Worm (Caenorhabditis elegans) whole organism, young adult: ENCODE data around the gene cct-5.

Source experiments
- F49E8.2 ChIP-seq: sonication (generic microtip); optimal IDR thresholded peaks from 3 replicates; lab custom pipeline; 2017; ENCODE audit warnings: missing genetic modification characterization, mild to moderate bottlenecking, missing compliant biosample characterization, antibody characterized with exemption, moderate library complexity; ENCODE audit not compliant: insufficient read depth
- F52B5.7 ChIP-seq: sonication (generic microtip); optimal IDR thresholded peaks from 2 replicates; lab custom pipeline; 2016; ENCODE audit warnings: mild to moderate bottlenecking, missing genetic modification characterization, missing compliant biosample characterization
- F55B11.4 ChIP-seq: sonication (generic microtip); optimal IDR thresholded peaks from 2 replicates; lab custom pipeline; 2016; ENCODE audit warnings: missing compliant biosample characterization, missing genetic modification characterization, borderline replicate concordance; ENCODE audit not compliant: insufficient read depth
- F57A8.1 ChIP-seq: fragments of 200-800 bp; sonication (Bioruptor generic); optimal IDR thresholded peaks from 2 replicates; lab custom pipeline; 2018; ENCODE audit warnings: mild to moderate bottlenecking, missing genetic modification characterization, moderate library complexity, missing compliant biosample characterization
- F57C9.4 ChIP-seq: sonication (generic microtip); optimal IDR thresholded peaks from 2 replicates; lab custom pipeline; 2017; ENCODE audit warnings: mild to moderate bottlenecking, missing genetic modification characterization, missing compliant biosample characterization
- K11D2.4 ChIP-seq: fragments of 200-800 bp; sonication (Bioruptor generic); IDR thresholded peaks from 2 replicates; pipeline ENCODE4 v1.3.6; 2022; ENCODE audit warnings: missing genetic modification reagents, missing genetic modification characterization, missing compliant biosample characterization
- K12H6.12 ChIP-seq: fragments of 200-800 bp; sonication (Bioruptor generic); optimal IDR thresholded peaks from 2 replicates; lab custom pipeline; 2018; ENCODE audit warnings: mild to moderate bottlenecking, missing genetic modification characterization, missing compliant biosample characterization
- Y56A3A.18 ChIP-seq: fragments of 200-800 bp; sonication (Bioruptor generic); IDR thresholded peaks from 2 replicates; pipeline ENCODE4 v1.3.6; 2022; ENCODE audit warnings: missing genetic modification reagents, missing genetic modification characterization, missing compliant biosample characterization
- ZK185.1 ChIP-seq: sonication (generic microtip); optimal IDR thresholded peaks from 2 replicates; lab custom pipeline; 2016; ENCODE audit warnings: mild to moderate bottlenecking, missing genetic modification characterization, missing compliant biosample characterization; ENCODE audit not compliant: poor library complexity, severe bottlenecking
- aptf-2 ChIP-seq: fragments of 200-800 bp; sonication (Bioruptor generic); conservative IDR thresholded peaks from 2 replicates; pipeline ENCODE4 v1.3.6; 2022; ENCODE audit warnings: missing genetic modification reagents, missing genetic modification characterization, missing compliant biosample characterization
- atf-7 ChIP-seq: sonication (generic microtip); optimal IDR thresholded peaks from 2 replicates; lab custom pipeline; 2017; ENCODE audit warnings: mild to moderate bottlenecking, missing genetic modification characterization, missing compliant biosample characterization
- attf-3 ChIP-seq: fragments of 200-800 bp; sonication (Bioruptor generic); conservative IDR thresholded peaks from 2 replicates; pipeline ENCODE4 v1.3.6; 2022; ENCODE audit warnings: missing genetic modification reagents, missing genetic modification characterization, missing compliant biosample characterization
- attf-5 ChIP-seq: fragments of 200-800 bp; sonication (Bioruptor generic); optimal IDR thresholded peaks from 2 replicates; lab custom pipeline; 2018; ENCODE audit warnings: mild to moderate bottlenecking, missing genetic modification characterization, missing compliant biosample characterization
- cebp-1 ChIP-seq, 2 experiments: fragments of 200-800 bp in 1 of 2; sonication (Bioruptor generic) in 1 of 2; sonication (generic microtip) in 1 of 2; IDR thresholded peaks in 1 of 2; optimal IDR thresholded peaks in 1 of 2; 2 replicates each; pipeline versions ENCODE4 v1.3.6 to Lab custom; 2017 to 2022; ENCODE audit warnings: missing compliant biosample characterization in 2 of 2, missing genetic modification characterization in 2 of 2, mild to moderate bottlenecking in 1 of 2, missing genetic modification reagents in 1 of 2, moderate library complexity in 1 of 2
- ceh-100 ChIP-seq: fragments of 200-800 bp; sonication (Bioruptor generic); IDR thresholded peaks from 2 replicates; pipeline ENCODE4 v1.3.6; 2022; ENCODE audit warnings: missing genetic modification reagents, missing genetic modification characterization, missing compliant biosample characterization
- ceh-27 ChIP-seq: fragments of 200-800 bp; sonication (Bioruptor generic); optimal IDR thresholded peaks from 2 replicates; lab custom pipeline; 2018; ENCODE audit warnings: mild to moderate bottlenecking, missing genetic modification characterization, moderate library complexity, missing compliant biosample characterization
- ceh-91 ChIP-seq: fragments of 200-800 bp; sonication (Bioruptor generic); IDR thresholded peaks from 2 replicates; pipeline ENCODE4 v1.3.6; 2022; ENCODE audit warnings: missing genetic modification reagents, missing genetic modification characterization, missing compliant biosample characterization
- dox-1 ChIP-seq: fragments of 200-800 bp; sonication (Bioruptor generic); IDR thresholded peaks from 2 replicates; pipeline ENCODE4 v1.3.6; 2022; ENCODE audit warnings: missing genetic modification reagents, missing genetic modification characterization, missing compliant biosample characterization
- dpff-1 ChIP-seq: sonication (generic microtip); optimal IDR thresholded peaks from 2 replicates; lab custom pipeline; 2017; ENCODE audit warnings: mild to moderate bottlenecking, missing genetic modification characterization, missing compliant biosample characterization
- dpl-1 ChIP-seq: fragments of 150-350 bp; optimal IDR thresholded peaks from 2 replicates; lab custom pipeline; 2014; ENCODE audit warnings: missing biosample characterization, missing genetic modification reagents, missing genetic modification characterization
- ets-4 ChIP-seq: fragments of 200-800 bp; sonication (Bioruptor generic); optimal IDR thresholded peaks from 2 replicates; lab custom pipeline; 2018; ENCODE audit warnings: mild to moderate bottlenecking, missing genetic modification characterization, missing compliant biosample characterization
- fkh-3 ChIP-seq: sonication (generic microtip); optimal IDR thresholded peaks from 2 replicates; lab custom pipeline; 2016; ENCODE audit warnings: mild to moderate bottlenecking, missing genetic modification characterization, missing compliant biosample characterization
- hmg-1.2 ChIP-seq: fragments of 200-800 bp; sonication (Bioruptor generic); IDR thresholded peaks from 2 replicates; pipeline ENCODE4 v1.3.6; 2022; ENCODE audit warnings: missing genetic modification reagents, missing genetic modification characterization, missing compliant biosample characterization
- lin-40 ChIP-seq: sonication (generic microtip); optimal IDR thresholded peaks from 2 replicates; lab custom pipeline; 2016; ENCODE audit warnings: missing genetic modification characterization, mild to moderate bottlenecking, missing compliant biosample characterization, missing genotype, missing genetic modification reagents
- madf-6 ChIP-seq: fragments of 200-800 bp; sonication (Bioruptor generic); IDR thresholded peaks from 2 replicates; pipeline ENCODE4 v1.3.6; 2022; ENCODE audit warnings: missing genetic modification reagents, missing genetic modification characterization, missing compliant biosample characterization
- mcd-1 ChIP-seq: fragments of 200-800 bp; sonication (Bioruptor generic); IDR thresholded peaks from 2 replicates; pipeline ENCODE4 v1.3.6; 2022; ENCODE audit warnings: missing genetic modification reagents, missing genetic modification characterization, missing compliant biosample characterization
- mes-4 ChIP-seq: sonication (generic microtip); optimal IDR thresholded peaks from 2 replicates; lab custom pipeline; 2016; ENCODE audit warnings: missing genotype, missing genetic modification characterization, missing compliant biosample characterization
- nhr-27 ChIP-seq: fragments of 200-800 bp; sonication (Bioruptor generic); optimal IDR thresholded peaks from 2 replicates; lab custom pipeline; 2018; ENCODE audit warnings: mild to moderate bottlenecking, missing genetic modification characterization, moderate library complexity, missing compliant biosample characterization
- nhr-80 ChIP-seq: sonication (generic microtip); optimal IDR thresholded peaks from 2 replicates; lab custom pipeline; 2016; ENCODE audit warnings: missing genetic modification characterization, missing compliant biosample characterization
- nhr-90 ChIP-seq: sonication (generic microtip); optimal IDR thresholded peaks from 2 replicates; lab custom pipeline; 2016; ENCODE audit warnings: missing genotype, mild to moderate bottlenecking, missing genetic modification characterization, missing compliant biosample characterization
- pbrm-1 ChIP-seq: fragments of 200-800 bp; sonication (Bioruptor generic); IDR thresholded peaks from 2 replicates; pipeline ENCODE4 v1.3.6; 2022; ENCODE audit warnings: missing genetic modification reagents, missing genetic modification characterization, missing compliant biosample characterization
- pha-4 ChIP-seq: fragments of 150-350 bp; sonication (generic microtip); optimal IDR thresholded peaks from 2 replicates; lab custom pipeline; 2014; ENCODE audit warnings: missing biosample characterization, missing genetic modification reagents, missing genetic modification characterization
- rpc-1 ChIP-seq, 2 experiments: fragments of 150-350 bp in 1 of 2; sonication (generic microtip) in 1 of 2; optimal IDR thresholded peaks; 2 replicates each; lab custom pipeline; 2014 to 2018; ENCODE audit warnings: missing biosample characterization in 1 of 2, missing genetic modification characterization in 1 of 2, missing genetic modification reagents in 1 of 2, missing genotype in 1 of 2
- sdz-38 ChIP-seq: sonication (generic microtip); optimal IDR thresholded peaks from 2 replicates; lab custom pipeline; 2016; ENCODE audit warnings: missing genotype, missing genetic modification characterization, missing compliant biosample characterization
- snpc-1.3 ChIP-seq: sonication (generic microtip); optimal IDR thresholded peaks from 2 replicates; lab custom pipeline; 2017; ENCODE audit warnings: missing genetic modification characterization, mild to moderate bottlenecking, missing compliant biosample characterization, antibody characterized with exemption, moderate library complexity, missing genotype, missing genetic modification reagents; ENCODE audit not compliant: insufficient read depth
- snpc-3.4 ChIP-seq: sonication (generic microtip); optimal IDR thresholded peaks from 2 replicates; lab custom pipeline; 2017; ENCODE audit warnings: missing genetic modification characterization, mild to moderate bottlenecking, missing compliant biosample characterization, antibody characterized with exemption, moderate library complexity, missing genotype, missing genetic modification reagents
- snpc-4 ChIP-seq, 5 experiments: fragments of 150-350 bp in 1 of 5; sonication (generic microtip) in 4 of 5; optimal IDR thresholded peaks; 2 replicates each; lab custom pipeline; 2014 to 2018; ENCODE audit warnings: missing genetic modification characterization in 5 of 5, missing biosample characterization in 3 of 5, antibody characterized with exemption in 2 of 5, mild to moderate bottlenecking in 2 of 5, missing compliant biosample characterization in 2 of 5, missing genotype in 2 of 5, moderate library complexity in 2 of 5, missing genetic modification reagents in 1 of 5
- sptf-2 ChIP-seq: fragments of 200-800 bp; sonication (Bioruptor generic); optimal IDR thresholded peaks from 2 replicates; lab custom pipeline; 2018; ENCODE audit warnings: mild to moderate bottlenecking, missing genetic modification characterization, missing compliant biosample characterization
- tbx-9 ChIP-seq: sonication (generic microtip); optimal IDR thresholded peaks from 2 replicates; lab custom pipeline; 2016; ENCODE audit warnings: borderline replicate concordance, missing genetic modification characterization, inconsistent platforms, missing compliant biosample characterization
- tlf-1 ChIP-seq: fragments of 200-800 bp; sonication (Bioruptor generic); optimal IDR thresholded peaks from 2 replicates; lab custom pipeline; 2018; ENCODE audit warnings: mild to moderate bottlenecking, missing genetic modification characterization, missing compliant biosample characterization
- zfh-2 ChIP-seq: fragments of 200-800 bp; sonication (Bioruptor generic); conservative IDR thresholded peaks from 2 replicates; pipeline ENCODE4 v1.3.6; 2022; ENCODE audit warnings: missing genetic modification reagents, missing genetic modification characterization, missing compliant biosample characterization
- ztf-3 ChIP-seq: fragments of 200-800 bp; sonication (Bioruptor generic); optimal IDR thresholded peaks from 2 replicates; lab custom pipeline; 2018; ENCODE audit warnings: mild to moderate bottlenecking, missing genetic modification characterization, missing compliant biosample characterization

Gene cct-5

ce11 chrIII:4505726-4506125, 2.2 kb downstream of the cct-5 start:
- TF ChIP-seq tlf-1 (GFP tag; lab: Kevin White, UChicago) (peak; percentile 25), rpc-1 (optimal IDR thresholded peaks at IDR 0.05; lab: Kevin White, UChicago) (no peak), rpc-1 (tag; optimal IDR thresholded peaks at IDR 0.05; lab: Kevin White, UChicago) (no peak), fkh-3 (tag; lab: Kevin White, UChicago) (no peak), madf-6 (GFP tag; lab: Robert Waterston, UW) (no peak), snpc-1.3 (tag; lab: Kevin White, UChicago) (no peak), ceh-27 (peak; percentile 61), ztf-3 (no peak), cebp-1 (GFP tag; IDR thresholded peaks at IDR 0.05; lab: Robert Waterston, UW) (no peak), cebp-1 (tag; optimal IDR thresholded peaks at IDR 0.05; lab: Kevin White, UChicago) (peak; percentile 46), ZK185.1 (no peak), pha-4 (tag; lab: Kevin White, UChicago) (no peak), dpl-1 (no peak)

ce11 chrIII:4504934-4505484, 2.9 kb downstream of the cct-5 start:
- TF ChIP-seq pbrm-1 (GFP tag; lab: Robert Waterston, UW) (0 out of 2 replicates have a peak, but pooled peaks have one; percentile 36), ets-4 (GFP tag; lab: Kevin White, UChicago) (no peak)

- TF ChIP-seq lin-40 (tag; lab: Kevin White, UChicago): peak; percentile 1
- TF ChIP-seq ceh-91: no peak
- no peak for TF ChIP-seq F57C9.4
- no peak for TF ChIP-seq K11D2.4 (GFP tag; lab: Robert Waterston, UW)
- peak; percentile 14 for TF ChIP-seq K12H6.12 (tag; lab: Kevin White, UChicago)
- TF ChIP-seq zfh-2 (GFP tag; lab: Robert Waterston, UW): peak; percentile 62
- TF ChIP-seq ets-4 (GFP tag; lab: Kevin White, UChicago): no peak
- no peak for TF ChIP-seq F49E8.2 (tag; lab: Kevin White, UChicago)
- TF ChIP-seq aptf-2 (GFP tag; lab: Robert Waterston, UW): no peak
- peak; percentile 27 for TF ChIP-seq atf-7 (tag; lab: Kevin White, UChicago)
- TF ChIP-seq nhr-27 (tag; lab: Kevin White, UChicago): no peak
- peak; percentile 33 for TF ChIP-seq attf-5 (GFP tag; lab: Kevin White, UChicago)
- TF ChIP-seq F57A8.1 (GFP tag; lab: Kevin White, UChicago): no peak
- TF ChIP-seq mes-4 (tag; lab: Kevin White, UChicago): no peak
- TF ChIP-seq snpc-1.3 (tag; lab: Kevin White, UChicago): no peak
- no peak for TF ChIP-seq attf-3 (GFP tag; lab: Robert Waterston, UW)
- TF ChIP-seq snpc-4 (GFP tag; optimal IDR thresholded peaks at IDR 0.05; lab: Kevin White, UChicago): no peak
- no peak for TF ChIP-seq snpc-4 (tag; optimal IDR thresholded peaks at IDR 0.05; lab: Kevin White, UChicago)
- TF ChIP-seq dpff-1 (tag; lab: Kevin White, UChicago): no peak
- TF ChIP-seq sdz-38: no peak
- TF ChIP-seq F55B11.4: no peak
- no peak for TF ChIP-seq ceh-100 (GFP tag; lab: Robert Waterston, UW)
- no peak for TF ChIP-seq snpc-3.4 (tag; lab: Kevin White, UChicago)
- TF ChIP-seq Y56A3A.18 (GFP tag; lab: Robert Waterston, UW): no peak
- peak; percentile 51; the same call in 1 of the 2 replicates for TF ChIP-seq dox-1 (GFP tag; lab: Robert Waterston, UW)
- TF ChIP-seq F52B5.7 (tag; lab: Kevin White, UChicago): no peak
- TF ChIP-seq nhr-80 (tag; lab: Kevin White, UChicago): peak; percentile 73
- TF ChIP-seq sptf-2 (GFP tag; lab: Kevin White, UChicago): no peak
- peak; percentile 62 for TF ChIP-seq cebp-1 (GFP tag; IDR thresholded peaks at IDR 0.05; lab: Robert Waterston, UW)
- peak; percentile 87 for TF ChIP-seq cebp-1 (tag; optimal IDR thresholded peaks at IDR 0.05; lab: Kevin White, UChicago)
- TF ChIP-seq hmg-1.2 (GFP tag; lab: Robert Waterston, UW): peak; percentile 45
- no peak for TF ChIP-seq nhr-90
- TF ChIP-seq mcd-1 (GFP tag; lab: Robert Waterston, UW): 0 out of 2 replicates have a peak, but pooled peaks have one; percentile 10
- TF ChIP-seq tbx-9: no peak
Observed at ce11 chrIII:4504358-4504757, 3.6 kb downstream of the cct-5 start.
